Worm (Caenorhabditis elegans): ENCODE data around the gene nekl-4.
A peak's percentile ranks its signal among the peaks of the same experiment; 100 is the strongest.

Gene nekl-4

DNA sequence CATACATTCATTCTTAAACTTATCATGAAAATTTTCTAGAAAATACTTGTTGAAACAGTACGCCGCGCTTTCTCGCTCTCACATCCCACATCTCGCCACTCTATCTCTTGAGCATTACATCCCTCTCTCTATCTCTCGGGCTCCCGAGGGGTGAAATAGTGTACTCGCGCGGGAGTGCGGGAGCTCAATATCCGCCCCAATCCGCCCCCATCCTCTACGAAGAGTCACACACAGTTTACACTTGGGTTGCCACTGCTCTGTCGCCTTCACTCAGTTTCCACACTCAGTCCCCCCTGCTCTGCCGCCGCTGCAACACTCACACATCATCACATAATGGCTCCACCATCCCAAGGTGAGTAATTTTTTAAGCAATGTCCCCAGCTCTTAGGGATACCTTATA lies 47.5 kb upstream of the nekl-4 start, which contains the start of gene mlc-3 (continued):
- no peak for TF ChIP-seq mab-9 (GFP tag; IDR thresholded peaks at IDR 0.05)
- TF ChIP-seq ztf-4 (tag; optimal IDR thresholded peaks at IDR 0.05), result no peak
- no peak for TF ChIP-seq nhr-85 (tag)

DNA sequence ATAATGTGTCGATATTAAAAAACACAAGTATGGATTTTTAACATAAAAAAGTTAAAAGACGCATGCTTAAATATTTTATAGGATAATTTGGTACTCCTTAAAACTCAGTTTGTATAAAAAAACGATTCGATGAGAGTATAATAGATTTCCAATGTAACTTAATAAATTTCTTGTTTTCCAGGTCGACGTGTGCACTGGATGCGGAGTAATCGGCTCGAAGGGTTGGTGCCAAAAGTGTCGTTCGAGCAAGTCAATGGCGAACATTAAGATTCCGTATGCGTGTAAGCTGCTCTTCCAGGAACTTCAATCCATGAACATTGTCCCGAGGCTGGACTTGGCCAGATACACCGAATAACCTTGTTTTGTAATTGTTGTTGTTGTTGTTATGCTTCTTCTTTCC lies 47.0 kb upstream of the nekl-4 start:
- TF ChIP-seq jun-1 (tag; optimal IDR thresholded peaks at IDR 0.05) (no peak), tlp-1 (tag; optimal IDR thresholded peaks at IDR 0.05) (no peak), irx-1 (tag; optimal IDR thresholded peaks at IDR 0.05) (no peak), elt-2 (tag; optimal IDR thresholded peaks at IDR 0.05) (no peak), ceh-63 (GFP tag; optimal IDR thresholded peaks at IDR 0.05) (no peak), lsy-2 (tag; optimal IDR thresholded peaks at IDR 0.05) (no peak)

DNA sequence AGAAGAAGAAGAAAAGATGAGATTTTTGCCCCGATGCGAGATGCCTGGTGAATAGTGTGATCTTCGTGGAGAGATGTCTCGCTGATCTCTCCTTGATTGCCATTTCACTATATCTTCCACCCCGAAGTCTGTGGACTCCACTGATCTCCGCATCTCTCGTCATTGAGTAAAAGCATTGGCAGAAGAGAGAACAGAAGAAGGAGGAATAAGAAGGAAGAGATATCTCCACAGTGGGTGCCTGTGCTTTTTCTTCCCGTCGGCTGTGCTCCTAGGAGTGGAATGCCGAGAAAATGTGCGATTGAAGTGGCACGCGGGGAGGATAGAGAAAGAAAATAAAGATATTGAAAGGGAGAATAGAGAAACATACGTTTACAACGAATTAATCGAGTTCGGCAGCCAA lies 46.4 kb upstream of the nekl-4 start:
- peak; percentile 24 for TF ChIP-seq nhr-20 (tag; optimal IDR thresholded peaks at IDR 0.05)
- TF ChIP-seq ces-1 (GFP tag; optimal IDR thresholded peaks at IDR 0.05), result no peak
- no peak for TF ChIP-seq xbp-1 (tag; optimal IDR thresholded peaks at IDR 0.05)
- peak; percentile 11 to 19 for TF ChIP-seq efl-1 (optimal IDR thresholded peaks at IDR 0.05)
- TF ChIP-seq efl-1 (GFP tag; optimal IDR thresholded peaks at IDR 0.05 in 1 of 2), result peak in 1 of 2 experiments; percentile 87
- no peak for TF ChIP-seq ets-5 (GFP tag; IDR thresholded peaks at IDR 0.05)
- no peak for TF ChIP-seq sup-37 (GFP tag; optimal IDR thresholded peaks at IDR 0.05)
- TF ChIP-seq blmp-1 (tag; optimal IDR thresholded peaks at IDR 0.05), result peak; percentile 20
- no peak for TF ChIP-seq elt-2 (tag; optimal IDR thresholded peaks at IDR 0.05)
- no peak for TF ChIP-seq aly-2 (tag; optimal IDR thresholded peaks at IDR 0.05)
- peak; percentile 69 for TF ChIP-seq dsc-1 (tag; optimal IDR thresholded peaks at IDR 0.05)
- TF ChIP-seq sptf-1 (tag; optimal IDR thresholded peaks at IDR 0.05), result no peak
- no peak for TF ChIP-seq ztf-11 (tag; optimal IDR thresholded peaks at IDR 0.05)
- no peak for TF ChIP-seq F16B12.6 (tag; optimal IDR thresholded peaks at IDR 0.05)
- TF ChIP-seq mef-2 (tag; optimal IDR thresholded peaks at IDR 0.05), result no peak
- TF ChIP-seq lir-3 (tag; optimal IDR thresholded peaks at IDR 0.05; ENCODE audit: poor library complexity), result no peak
- peak in 1 of 2 experiments; percentile 25 for TF ChIP-seq mdl-1 (tag; optimal IDR thresholded peaks at IDR 0.05)
- no peak for TF ChIP-seq unc-98 (GFP tag; IDR thresholded peaks at IDR 0.05)
- TF ChIP-seq vab-15 (tag; optimal IDR thresholded peaks at IDR 0.05), result no peak
- peak; percentile 75 for TF ChIP-seq lin-14 (GFP tag; optimal IDR thresholded peaks at IDR 0.05)
- no peak for TF ChIP-seq aha-1 (tag; optimal IDR thresholded peaks at IDR 0.05)
- TF ChIP-seq egl-13 (tag; optimal IDR thresholded peaks at IDR 0.05), result no peak
- TF ChIP-seq mep-1 (tag; optimal IDR thresholded peaks at IDR 0.05), result peak; percentile 12
- TF ChIP-seq fkh-4 (tag; optimal IDR thresholded peaks at IDR 0.05; ENCODE audit: borderline replicate concordance), result no peak
- TF ChIP-seq efl-3 (GFP tag; optimal IDR thresholded peaks at IDR 0.05), result no peak
- peak; percentile 97 for TF ChIP-seq pag-3 (tag; optimal IDR thresholded peaks at IDR 0.05; ENCODE audit: borderline replicate concordance, insufficient read depth)
- no peak for TF ChIP-seq hpl-2 (GFP tag; optimal IDR thresholded peaks at IDR 0.05)
- TF ChIP-seq ztf-4 (tag; optimal IDR thresholded peaks at IDR 0.05), result no peak
- no peak for TF ChIP-seq hlh-17 (GFP tag; optimal IDR thresholded peaks at IDR 0.05; ENCODE audit: borderline replicate concordance)
- no peak for TF ChIP-seq nhr-237 (tag; optimal IDR thresholded peaks at IDR 0.05)
- TF ChIP-seq snpc-4 (tag; optimal IDR thresholded peaks at IDR 0.05), result no peak
- TF ChIP-seq lin-39 (tag; optimal IDR thresholded peaks at IDR 0.05), result no peak
- TF ChIP-seq swsn-7 (tag; optimal IDR thresholded peaks at IDR 0.05), result peak; percentile 15
- no peak for TF ChIP-seq lin-15B (tag; optimal IDR thresholded peaks at IDR 0.05)
- peak; percentile 69 for TF ChIP-seq nhr-71 (tag; optimal IDR thresholded peaks at IDR 0.05)
- TF ChIP-seq snu-23 (GFP tag; optimal IDR thresholded peaks at IDR 0.05), result peak; percentile 41
- TF ChIP-seq ceh-63 (GFP tag; optimal IDR thresholded peaks at IDR 0.05), result no peak
- peak; percentile 51 for TF ChIP-seq nhr-77 (tag; optimal IDR thresholded peaks at IDR 0.05)
- TF ChIP-seq nhr-19 (GFP tag; conservative IDR thresholded peaks at IDR 0.05), result peak; percentile 39
- TF ChIP-seq pax-3 (tag; optimal IDR thresholded peaks at IDR 0.05), result no peak
- TF ChIP-seq lsy-2 (tag; optimal IDR thresholded peaks at IDR 0.05), result peak; percentile 10 to 49
- peak; percentile 31 for TF ChIP-seq tbx-2 (tag; optimal IDR thresholded peaks at IDR 0.05)
- TF ChIP-seq pqm-1 (tag; optimal IDR thresholded peaks at IDR 0.05), result no peak
- no peak for TF ChIP-seq C34B4.2 (tag; optimal IDR thresholded peaks at IDR 0.05)
- no peak for TF ChIP-seq fkh-8 (tag; optimal IDR thresholded peaks at IDR 0.05)

All from whole organism, L1 larva.